Worm (Caenorhabditis elegans) whole organism, late embryonic: ENCODE data around the gene wsp-1.

ENCODE experiments used
- C08G9.2 ChIP-seq: sonication (generic microtip); optimal IDR thresholded peaks from 2 replicates; lab custom pipeline; 2016; ENCODE audit warnings: mild to moderate bottlenecking, missing genetic modification characterization, moderate library complexity, missing compliant biosample characterization
- C38D4.7 ChIP-seq: fragments of 200-800 bp; sonication (Bioruptor generic); optimal IDR thresholded peaks from 2 replicates; lab custom pipeline; 2018; ENCODE audit warnings: mild to moderate bottlenecking, missing genetic modification characterization, moderate library complexity, missing compliant biosample characterization
- F13H6.1 ChIP-seq: sonication (generic microtip); optimal IDR thresholded peaks from 2 replicates; lab custom pipeline; 2016; ENCODE audit warnings: missing genetic modification characterization, missing compliant biosample characterization
- K09A11.1 ChIP-seq: sonication (generic microtip); optimal IDR thresholded peaks from 2 replicates; lab custom pipeline; 2017; ENCODE audit warnings: antibody characterized with exemption, mild to moderate bottlenecking, missing genetic modification characterization, missing compliant biosample characterization; ENCODE audit not compliant: insufficient read depth
- ama-1 ChIP-seq: fragments of 150-350 bp; optimal IDR thresholded peaks from 2 replicates; lab custom pipeline; 2014
- ceh-14 ChIP-seq: sonication (generic microtip); optimal IDR thresholded peaks from 2 replicates; lab custom pipeline; 2016; ENCODE audit warnings: missing genotype, missing genetic modification characterization, missing compliant biosample characterization
- ceh-18 ChIP-seq: sonication (generic microtip); optimal IDR thresholded peaks from 2 replicates; lab custom pipeline; 2016; ENCODE audit warnings: missing genetic modification characterization, missing compliant biosample characterization
- ceh-19 ChIP-seq: fragments of 200-800 bp; sonication (Bioruptor generic); optimal IDR thresholded peaks from 2 replicates; lab custom pipeline; 2018; ENCODE audit warnings: mild to moderate bottlenecking, missing genetic modification characterization, missing compliant biosample characterization
- ceh-30 ChIP-seq: fragments of 150-350 bp; optimal IDR thresholded peaks from 2 replicates; lab custom pipeline; 2014; ENCODE audit warnings: missing biosample characterization, missing genetic modification characterization
- ceh-48 ChIP-seq: sonication (generic microtip); optimal IDR thresholded peaks from 2 replicates; lab custom pipeline; 2016; ENCODE audit warnings: missing genetic modification characterization, inconsistent platforms, missing compliant biosample characterization
- ceh-6 ChIP-seq: fragments of 200-800 bp; sonication (Bioruptor generic); optimal IDR thresholded peaks from 2 replicates; lab custom pipeline; 2018; ENCODE audit warnings: mild to moderate bottlenecking, missing genetic modification characterization, missing compliant biosample characterization
- ceh-9 ChIP-seq: sonication (generic microtip); optimal IDR thresholded peaks from 2 replicates; lab custom pipeline; 2016; ENCODE audit warnings: mild to moderate bottlenecking, missing genetic modification characterization, inconsistent platforms, missing compliant biosample characterization
- che-1 ChIP-seq: sonication (generic microtip); optimal IDR thresholded peaks from 2 replicates; lab custom pipeline; 2016; ENCODE audit warnings: mild to moderate bottlenecking, missing genetic modification characterization, missing compliant biosample characterization
- dve-1 ChIP-seq: sonication (generic microtip); optimal IDR thresholded peaks from 2 replicates; lab custom pipeline; 2017; ENCODE audit warnings: antibody characterized with exemption, mild to moderate bottlenecking, missing genetic modification characterization, missing compliant biosample characterization
- elt-2 ChIP-seq: sonication (generic microtip); optimal IDR thresholded peaks from 2 replicates; lab custom pipeline; 2016; ENCODE audit warnings: missing genetic modification reagents, missing genetic modification characterization, missing compliant biosample characterization
- ets-4 ChIP-seq: sonication (generic microtip); optimal IDR thresholded peaks from 2 replicates; lab custom pipeline; 2016; ENCODE audit warnings: missing genetic modification characterization, missing compliant biosample characterization
- fax-1 ChIP-seq: sonication (generic microtip); optimal IDR thresholded peaks from 2 replicates; lab custom pipeline; 2016; ENCODE audit warnings: missing genotype, missing genetic modification characterization, missing compliant biosample characterization
- fkh-10 ChIP-seq: fragments of 150-350 bp; optimal IDR thresholded peaks from 2 replicates; lab custom pipeline; 2014; ENCODE audit warnings: missing biosample characterization, missing genetic modification reagents, missing genetic modification characterization
- fkh-6 ChIP-seq: sonication (generic microtip); optimal IDR thresholded peaks from 2 replicates; lab custom pipeline; 2016; ENCODE audit warnings: missing genetic modification characterization, missing compliant biosample characterization
- hlh-15 ChIP-seq: sonication (generic microtip); optimal IDR thresholded peaks from 2 replicates; lab custom pipeline; 2016; ENCODE audit warnings: missing genetic modification characterization, missing compliant biosample characterization
- hlh-30 ChIP-seq: sonication (generic microtip); optimal IDR thresholded peaks from 2 replicates; lab custom pipeline; 2017; ENCODE audit warnings: antibody characterized with exemption, missing genetic modification characterization, missing compliant biosample characterization; ENCODE audit not compliant: insufficient read depth
- hlh-6 ChIP-seq: sonication (generic microtip); optimal IDR thresholded peaks from 2 replicates; lab custom pipeline; 2016; ENCODE audit warnings: missing genotype, missing genetic modification characterization, missing compliant biosample characterization
- hlh-8 ChIP-seq: sonication (generic microtip); optimal IDR thresholded peaks from 2 replicates; lab custom pipeline; 2016; ENCODE audit warnings: missing genotype, missing genetic modification characterization, missing compliant biosample characterization
- lim-6 ChIP-seq: sonication (generic microtip); optimal IDR thresholded peaks from 2 replicates; lab custom pipeline; 2016; ENCODE audit warnings: missing genetic modification characterization, missing compliant biosample characterization
- lin-11 ChIP-seq: fragments of 200-800 bp; sonication (Bioruptor generic); optimal IDR thresholded peaks from 2 replicates; lab custom pipeline; 2018; ENCODE audit warnings: mild to moderate bottlenecking, missing genetic modification characterization, missing compliant biosample characterization
- madf-2 ChIP-seq: sonication (generic microtip); optimal IDR thresholded peaks from 2 replicates; lab custom pipeline; 2017; ENCODE audit warnings: missing genetic modification characterization, missing compliant biosample characterization
- mec-3 ChIP-seq: sonication (generic microtip); optimal IDR thresholded peaks from 2 replicates; lab custom pipeline; 2016; ENCODE audit warnings: borderline replicate concordance, missing genetic modification characterization, missing compliant biosample characterization
- nhr-11 ChIP-seq: fragments of 150-350 bp; optimal IDR thresholded peaks from 2 replicates; lab custom pipeline; 2014; ENCODE audit warnings: missing biosample characterization, missing genetic modification characterization
- nhr-232 ChIP-seq: sonication (generic microtip); optimal IDR thresholded peaks from 2 replicates; lab custom pipeline; 2016; ENCODE audit warnings: missing genetic modification characterization, missing compliant biosample characterization
- npax-4 ChIP-seq: sonication (generic microtip); optimal IDR thresholded peaks from 2 replicates; lab custom pipeline; 2016; ENCODE audit warnings: missing genetic modification characterization, missing compliant biosample characterization
- odd-2 ChIP-seq: sonication (generic microtip); optimal IDR thresholded peaks from 2 replicates; lab custom pipeline; 2017; ENCODE audit warnings: antibody characterized with exemption, mild to moderate bottlenecking, missing genetic modification characterization, missing compliant biosample characterization
- pat-9 ChIP-seq: fragments of 200-800 bp; sonication (Bioruptor generic); optimal IDR thresholded peaks from 2 replicates; lab custom pipeline; 2018; ENCODE audit warnings: mild to moderate bottlenecking, missing genetic modification characterization, moderate library complexity, missing compliant biosample characterization
- pax-1 ChIP-seq: fragments of 150-350 bp; optimal IDR thresholded peaks from 2 replicates; lab custom pipeline; 2014; ENCODE audit warnings: missing biosample characterization, missing genetic modification characterization
- pqm-1 ChIP-seq: sonication (generic microtip); optimal IDR thresholded peaks from 2 replicates; lab custom pipeline; 2016; ENCODE audit warnings: missing genetic modification characterization, missing compliant biosample characterization
- ref-2 ChIP-seq: sonication (generic microtip); optimal IDR thresholded peaks from 2 replicates; lab custom pipeline; 2016; ENCODE audit warnings: missing genetic modification characterization, missing compliant biosample characterization
- rnt-1 ChIP-seq: sonication (generic microtip); optimal IDR thresholded peaks from 2 replicates; lab custom pipeline; 2016; ENCODE audit warnings: missing genetic modification characterization, missing compliant biosample characterization
- sdc-2 ChIP-seq: sonication (generic microtip); optimal IDR thresholded peaks from 2 replicates; lab custom pipeline; 2016; ENCODE audit warnings: missing genotype, missing genetic modification characterization, missing compliant biosample characterization
- sox-2 ChIP-seq: fragments of 200-800 bp; sonication (Bioruptor generic); IDR thresholded peaks from 2 replicates; pipeline ENCODE4 v1.3.6; 2022; ENCODE audit warnings: missing genetic modification reagents, missing genetic modification characterization, missing compliant biosample characterization
- syd-9 ChIP-seq: sonication (generic microtip); optimal IDR thresholded peaks from 2 replicates; lab custom pipeline; 2016; ENCODE audit warnings: mild to moderate bottlenecking, missing genetic modification characterization, moderate library complexity, missing compliant biosample characterization
- tbx-2 ChIP-seq: sonication (generic microtip); optimal IDR thresholded peaks from 2 replicates; lab custom pipeline; 2016; ENCODE audit warnings: missing genetic modification characterization, missing compliant biosample characterization
- tbx-7 ChIP-seq: sonication (generic microtip); optimal IDR thresholded peaks from 2 replicates; lab custom pipeline; 2016; ENCODE audit warnings: missing genotype, missing genetic modification characterization, missing compliant biosample characterization
- ttx-3 ChIP-seq: sonication (generic microtip); optimal IDR thresholded peaks from 2 replicates; lab custom pipeline; 2016; ENCODE audit warnings: missing genetic modification reagents, missing genetic modification characterization, missing compliant biosample characterization
- unc-42 ChIP-seq: sonication (generic microtip); optimal IDR thresholded peaks from 2 replicates; lab custom pipeline; 2016; ENCODE audit warnings: missing genotype, missing genetic modification characterization, missing compliant biosample characterization
- unc-55 ChIP-seq: sonication (generic microtip); optimal IDR thresholded peaks from 2 replicates; lab custom pipeline; 2017; ENCODE audit warnings: missing biosample characterization, missing genetic modification reagents, missing genetic modification characterization
- unc-86 ChIP-seq: sonication (generic microtip); optimal IDR thresholded peaks from 2 replicates; lab custom pipeline; 2016; ENCODE audit warnings: missing genetic modification characterization, missing compliant biosample characterization
- ztf-16 ChIP-seq: sonication (generic microtip); optimal IDR thresholded peaks from 2 replicates; lab custom pipeline; 2017; ENCODE audit warnings: missing genetic modification characterization, missing compliant biosample characterization

The wsp-1 gene

ce11 chrIV:8229523-8229922 is 30.8 kb upstream of the wsp-1 start (continued):
- TF ChIP-seq C38D4.7 (GFP tag; lab: Kevin White, UChicago) (no peak), ceh-18 (tag; lab: Kevin White, UChicago) (peak; percentile 58), lim-6 (tag; lab: Kevin White, UChicago) (no peak), elt-2 (peak; percentile 10), pax-1 (tag; lab: Kevin White, UChicago) (no peak), ceh-14 (no peak), fax-1 (tag; lab: Kevin White, UChicago) (no peak), nhr-232 (tag; lab: Kevin White, UChicago) (no peak), unc-42 (no peak), rnt-1 (tag; lab: Kevin White, UChicago) (peak; percentile 12), ttx-3 (no peak), ztf-16 (tag; lab: Kevin White, UChicago) (no peak), hlh-8 (tag; lab: Kevin White, UChicago) (no peak), syd-9 (tag; lab: Kevin White, UChicago) (no peak), ceh-30 (no peak), sdc-2 (tag; lab: Kevin White, UChicago) (no peak), fkh-10 (no peak), hlh-6 (tag; lab: Kevin White, UChicago) (peak; percentile 37), unc-55 (GFP tag; lab: Kevin White, UChicago) (peak; percentile 38), pqm-1 (tag; lab: Kevin White, UChicago) (peak; percentile 77), ref-2 (tag; lab: Kevin White, UChicago) (no peak), hlh-15 (tag; lab: Kevin White, UChicago) (no peak), ceh-6 (GFP tag; lab: Kevin White, UChicago) (no peak), ceh-19 (GFP tag; lab: Kevin White, UChicago) (no peak), pat-9 (no peak), che-1 (tag; lab: Kevin White, UChicago) (no peak), fkh-6 (no peak), tbx-7 (tag; lab: Kevin White, UChicago) (no peak), odd-2 (tag; lab: Kevin White, UChicago) (no peak), K09A11.1 (tag; lab: Kevin White, UChicago) (no peak), ets-4 (peak; percentile 21), npax-4 (tag; lab: Kevin White, UChicago) (no peak), unc-86 (tag; lab: Kevin White, UChicago) (no peak), hlh-30 (tag; lab: Kevin White, UChicago) (no peak), tbx-2 (peak; percentile 34), ceh-48 (tag; lab: Kevin White, UChicago) (no peak), madf-2 (tag; lab: Kevin White, UChicago) (no peak), C08G9.2 (tag; lab: Kevin White, UChicago) (no peak), F13H6.1 (tag; lab: Kevin White, UChicago) (peak; percentile 60), mec-3 (tag; lab: Kevin White, UChicago) (no peak), nhr-11 (tag; lab: Kevin White, UChicago) (no peak), sox-2 (GFP tag; lab: Robert Waterston, UW) (no peak), ceh-9 (no peak), dve-1 (tag; lab: Kevin White, UChicago) (peak; percentile 63)
- TF ChIP-seq, all 69 proteins: peak for 13

DNA sequence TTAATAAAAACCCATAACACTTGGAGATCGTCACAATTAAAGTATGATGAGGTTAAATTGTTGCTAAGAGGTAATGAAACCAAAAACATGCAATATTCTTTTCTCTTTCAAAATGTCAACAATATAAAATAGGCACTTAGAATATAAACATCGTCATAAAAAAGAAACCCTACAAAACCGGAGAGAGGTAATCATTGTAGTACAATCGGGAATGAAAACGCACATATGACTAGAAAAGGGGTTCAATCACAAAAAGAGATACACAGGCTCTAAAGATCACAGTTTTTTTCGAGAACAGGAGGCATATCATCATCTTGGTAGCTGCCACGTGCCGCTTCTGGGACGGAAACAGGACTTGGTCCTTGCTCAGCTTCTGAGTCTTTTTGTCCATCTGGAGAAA is 27.7 kb upstream of the wsp-1 start:
- peak; percentile 1 for TF ChIP-seq ama-1 (lab: Kevin White, UChicago)
- TF ChIP-seq lin-11 (tag; lab: Kevin White, UChicago) = no peak
- TF ChIP-seq fkh-10 = no peak
